Fruit fly (Drosophila melanogaster): ENCODE data around the gene alphaTub67C.

The alphaTub67C gene

DNA sequence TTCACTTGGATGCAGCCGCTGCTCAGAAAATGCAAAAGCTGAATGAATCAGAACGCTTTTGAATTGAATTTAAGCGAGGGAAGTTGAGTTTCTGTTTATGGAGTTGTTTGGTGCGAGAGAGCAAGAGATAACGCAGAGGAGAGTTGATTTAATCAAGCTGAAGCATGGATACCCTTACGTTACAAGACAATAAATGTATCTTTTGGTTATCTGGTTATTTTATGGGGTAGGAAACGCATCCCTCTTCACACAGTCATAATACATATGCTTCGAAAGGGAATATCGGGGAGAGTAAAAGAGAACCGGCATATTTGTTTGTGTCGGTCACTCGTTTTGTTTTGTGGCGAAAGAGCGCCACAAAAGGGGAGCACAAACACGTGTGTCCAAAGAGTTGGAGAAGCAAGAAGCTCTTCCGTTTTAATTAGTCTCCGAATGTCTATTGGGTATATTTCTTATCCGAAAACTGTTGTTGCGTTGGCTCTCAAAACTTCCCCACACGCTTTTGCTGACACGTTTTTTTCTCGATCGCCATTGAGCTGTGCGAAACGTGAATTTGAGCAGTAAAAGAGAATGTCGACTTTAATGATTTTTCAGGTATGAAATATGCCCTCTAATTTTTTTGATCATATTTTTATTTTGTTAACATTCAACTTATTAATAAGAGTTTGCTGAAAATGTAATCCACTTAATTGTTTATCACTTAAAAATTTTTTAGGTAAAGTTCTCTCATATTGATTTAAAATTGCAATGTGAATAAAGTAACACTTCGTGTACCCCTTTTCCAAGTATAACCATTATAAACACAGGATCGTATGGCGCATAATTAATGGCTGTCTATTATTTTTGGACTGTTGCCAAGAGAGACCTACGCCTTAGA lies 15.8 kb downstream of the alphaTub67C start, which contains the start of gene Prps:
Gene Prps, minus strand, starts transcription at position 51 of the 877 bp plus-strand sequence.
- TF ChIP-seq ttk (optimal IDR thresholded peaks at IDR 0.05) (no peak), h (optimal IDR thresholded peaks at IDR 0.05) (no peak), insv (optimal IDR thresholded peaks at IDR 0.05) (no peak), Myc (optimal IDR thresholded peaks at IDR 0.05) (no peak), psq (optimal IDR thresholded peaks at IDR 0.05) (no peak)

DNA sequence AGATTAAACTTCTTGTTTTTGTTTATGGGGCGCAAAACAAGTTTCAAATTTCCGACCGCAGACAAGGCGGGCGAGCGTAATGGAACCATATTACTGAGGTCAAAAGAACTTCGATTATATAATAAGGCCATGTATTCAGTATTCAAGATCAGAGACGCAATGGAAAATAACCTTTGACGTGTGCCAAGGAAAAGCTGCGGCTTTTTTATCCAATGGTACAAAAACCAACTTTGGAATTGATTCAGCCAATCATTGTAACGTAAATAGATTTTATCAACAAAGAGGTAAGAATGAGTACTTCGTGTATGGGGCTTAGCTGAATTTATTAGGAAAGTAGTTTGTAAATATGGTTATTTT lies 16.4 kb downstream of the alphaTub67C start:
- TF ChIP-seq ttk (optimal IDR thresholded peaks at IDR 0.05) (no peak), psq (optimal IDR thresholded peaks at IDR 0.05) (no peak), Myc (optimal IDR thresholded peaks at IDR 0.05) (no peak), Sin3A (optimal IDR thresholded peaks at IDR 0.05) (no peak), insv (optimal IDR thresholded peaks at IDR 0.05) (no peak), h (optimal IDR thresholded peaks at IDR 0.05) (no peak)

DNA sequence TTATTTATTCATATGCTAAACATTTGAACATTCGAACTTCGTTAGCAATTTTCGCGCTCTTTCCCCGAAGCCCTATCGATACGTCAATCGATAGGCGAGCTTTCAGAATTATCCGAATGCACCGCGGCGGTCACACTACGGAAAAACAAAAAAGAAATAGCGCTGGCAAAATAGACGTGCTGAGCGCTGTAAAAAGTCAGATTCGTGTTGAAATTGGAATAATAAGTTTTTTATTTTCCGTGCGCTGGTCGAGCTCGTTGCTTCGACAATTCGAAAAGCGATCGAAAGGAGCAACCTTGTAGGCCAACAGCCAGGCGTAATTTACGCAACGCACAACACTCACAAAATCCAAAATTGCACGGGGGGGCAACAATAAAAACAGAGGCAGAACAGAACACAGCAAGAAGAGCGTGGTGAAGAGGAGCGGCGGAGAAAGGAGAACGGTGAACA lies 17.1 kb downstream of the alphaTub67C start, which contains the start of gene Ubc4:
Gene Ubc4, plus strand, starts transcription at position 144 of the 450 bp plus-strand sequence.
- no peak for TF ChIP-seq psq (optimal IDR thresholded peaks at IDR 0.05)
- no peak for TF ChIP-seq h (optimal IDR thresholded peaks at IDR 0.05)
- TF ChIP-seq ttk (optimal IDR thresholded peaks at IDR 0.05) = no peak
- no peak for TF ChIP-seq Myc (optimal IDR thresholded peaks at IDR 0.05)
- no peak for TF ChIP-seq Sin3A (optimal IDR thresholded peaks at IDR 0.05)
- TF ChIP-seq insv (optimal IDR thresholded peaks at IDR 0.05) = no peak

DNA sequence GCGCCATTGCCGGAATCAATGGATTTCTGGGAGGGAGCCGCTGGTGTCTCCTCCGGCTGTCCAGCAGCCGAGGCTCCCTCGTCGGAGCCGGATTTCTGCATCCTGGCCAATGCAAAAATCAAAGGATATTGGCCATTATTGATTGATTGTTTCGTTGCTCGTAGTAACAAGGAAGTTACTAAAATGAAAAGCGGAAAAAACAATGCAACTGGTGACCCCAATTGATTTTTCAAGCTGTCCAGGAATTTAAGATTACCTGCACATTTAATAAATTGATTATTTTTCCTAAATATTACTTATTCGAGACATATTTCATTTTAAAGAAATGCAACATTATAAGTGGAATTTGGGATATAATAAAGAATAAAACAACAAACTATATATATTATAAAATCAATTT lies 22.4 kb downstream of the alphaTub67C start, which contains the start of gene CG6761:
Gene CG6761, minus strand, starts transcription at position 101 of the 400 bp plus-strand sequence.
- TF ChIP-seq insv (optimal IDR thresholded peaks at IDR 0.05) (no peak), Sin3A (optimal IDR thresholded peaks at IDR 0.05) (no peak), ttk (optimal IDR thresholded peaks at IDR 0.05) (no peak), h (optimal IDR thresholded peaks at IDR 0.05) (no peak), Myc (optimal IDR thresholded peaks at IDR 0.05) (no peak), psq (optimal IDR thresholded peaks at IDR 0.05) (no peak)

DNA sequence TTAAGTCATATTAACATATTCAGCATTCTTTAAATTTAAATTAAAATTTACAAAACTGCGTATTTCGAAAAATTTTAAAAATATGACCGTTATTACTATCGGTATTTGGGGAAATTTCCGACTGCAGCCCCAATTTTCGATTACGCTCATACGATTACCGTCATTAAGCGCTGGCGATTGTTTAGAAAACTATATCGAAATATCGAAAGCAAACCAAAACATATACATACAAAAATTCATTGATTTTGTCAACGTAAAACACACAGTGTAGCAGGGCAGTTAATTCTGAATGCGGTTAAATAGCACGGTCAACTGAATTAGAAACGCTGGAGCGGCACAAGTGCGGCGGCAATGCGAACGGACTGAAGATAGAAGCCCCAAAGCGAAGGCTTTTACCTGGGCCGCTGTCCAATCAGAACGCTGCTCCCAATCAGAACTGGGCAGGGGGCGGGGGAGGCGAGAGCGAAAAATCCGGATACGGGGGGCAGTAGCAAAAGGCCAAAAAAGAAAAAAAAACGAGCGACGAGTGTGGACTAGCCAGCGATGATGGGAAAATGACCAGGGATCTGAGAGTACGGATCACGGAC lies 23.2 kb downstream of the alphaTub67C start, which contains the start of gene CG16711:
Gene CG16711, plus strand, starts transcription at position 170 of the 587 bp plus-strand sequence.
- TF ChIP-seq Myc (optimal IDR thresholded peaks at IDR 0.05) (no peak), h (optimal IDR thresholded peaks at IDR 0.05) (no peak), psq (optimal IDR thresholded peaks at IDR 0.05) (no peak), Sin3A (optimal IDR thresholded peaks at IDR 0.05) (no peak), insv (optimal IDR thresholded peaks at IDR 0.05) (no peak), ttk (optimal IDR thresholded peaks at IDR 0.05) (no peak)

DNA sequence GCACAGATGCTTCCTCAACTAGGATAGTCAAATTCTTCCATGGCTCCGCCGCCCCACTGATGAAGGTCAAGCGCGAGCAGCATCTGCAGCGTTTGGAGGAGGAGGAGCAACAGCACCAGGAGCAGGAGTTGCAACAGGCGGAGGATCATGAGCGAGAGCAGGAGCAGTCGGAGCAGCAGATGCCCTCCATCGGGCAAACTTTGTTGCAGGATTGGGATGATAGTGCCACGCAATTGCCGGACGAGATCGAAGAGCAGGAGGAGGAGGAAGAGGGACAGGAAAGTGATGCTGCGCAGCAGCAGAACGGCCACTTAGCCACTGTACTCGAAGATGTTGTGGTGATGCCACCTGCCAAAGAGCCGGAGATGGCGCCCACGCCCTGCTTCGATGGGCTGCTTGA lies 24.5 kb downstream of the alphaTub67C start:
- no peak for TF ChIP-seq Sin3A (optimal IDR thresholded peaks at IDR 0.05)
- TF ChIP-seq h (optimal IDR thresholded peaks at IDR 0.05) = no peak
- no peak for TF ChIP-seq Myc (optimal IDR thresholded peaks at IDR 0.05)
- no peak for TF ChIP-seq insv (optimal IDR thresholded peaks at IDR 0.05)

DNA sequence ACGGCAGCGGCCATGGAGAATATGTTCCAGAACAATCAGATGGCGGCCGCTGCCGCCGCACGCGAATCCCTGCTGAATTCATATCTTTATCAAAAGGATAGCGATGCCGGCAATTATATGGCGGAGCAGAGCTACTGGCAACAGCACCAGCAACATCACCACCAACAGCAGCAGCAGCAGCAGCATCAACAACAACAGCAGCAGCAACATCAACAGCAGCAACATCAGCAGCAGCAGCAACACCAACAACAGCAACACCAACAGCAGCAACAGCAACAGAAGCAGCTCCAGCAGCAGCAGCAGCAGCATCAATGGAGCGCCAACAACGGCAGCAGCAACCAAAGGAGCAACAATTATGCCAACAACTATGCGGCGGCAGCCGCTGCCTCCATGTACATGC lies 27.7 kb downstream of the alphaTub67C start:
- no peak for TF ChIP-seq Sin3A (optimal IDR thresholded peaks at IDR 0.05)
- TF ChIP-seq psq (optimal IDR thresholded peaks at IDR 0.05) = no peak
- TF ChIP-seq h (optimal IDR thresholded peaks at IDR 0.05) = no peak

DNA sequence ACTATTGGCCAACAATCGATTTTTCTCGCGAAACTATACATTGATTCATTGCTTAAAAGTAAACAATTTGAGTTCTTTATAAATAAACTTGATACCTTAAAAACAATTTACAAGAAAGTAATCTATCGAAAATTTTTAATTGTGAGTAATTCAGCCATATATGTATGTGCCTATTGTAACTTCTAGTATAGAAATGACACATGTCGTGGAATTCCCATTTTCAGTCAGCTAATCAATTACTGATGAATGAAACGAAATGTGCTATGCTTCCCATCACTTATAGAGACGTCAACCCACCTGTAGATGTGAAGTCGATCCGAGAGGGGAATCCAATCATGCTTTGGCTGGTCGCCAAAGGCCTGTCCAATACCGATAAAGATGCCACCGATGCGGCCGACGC lies 30.1 kb downstream of the alphaTub67C start:
- TF ChIP-seq Myc (optimal IDR thresholded peaks at IDR 0.05) (no peak), insv (optimal IDR thresholded peaks at IDR 0.05) (no peak), h (optimal IDR thresholded peaks at IDR 0.05) (no peak), ttk (optimal IDR thresholded peaks at IDR 0.05) (no peak), psq (optimal IDR thresholded peaks at IDR 0.05) (no peak), Sin3A (optimal IDR thresholded peaks at IDR 0.05) (no peak)

DNA sequence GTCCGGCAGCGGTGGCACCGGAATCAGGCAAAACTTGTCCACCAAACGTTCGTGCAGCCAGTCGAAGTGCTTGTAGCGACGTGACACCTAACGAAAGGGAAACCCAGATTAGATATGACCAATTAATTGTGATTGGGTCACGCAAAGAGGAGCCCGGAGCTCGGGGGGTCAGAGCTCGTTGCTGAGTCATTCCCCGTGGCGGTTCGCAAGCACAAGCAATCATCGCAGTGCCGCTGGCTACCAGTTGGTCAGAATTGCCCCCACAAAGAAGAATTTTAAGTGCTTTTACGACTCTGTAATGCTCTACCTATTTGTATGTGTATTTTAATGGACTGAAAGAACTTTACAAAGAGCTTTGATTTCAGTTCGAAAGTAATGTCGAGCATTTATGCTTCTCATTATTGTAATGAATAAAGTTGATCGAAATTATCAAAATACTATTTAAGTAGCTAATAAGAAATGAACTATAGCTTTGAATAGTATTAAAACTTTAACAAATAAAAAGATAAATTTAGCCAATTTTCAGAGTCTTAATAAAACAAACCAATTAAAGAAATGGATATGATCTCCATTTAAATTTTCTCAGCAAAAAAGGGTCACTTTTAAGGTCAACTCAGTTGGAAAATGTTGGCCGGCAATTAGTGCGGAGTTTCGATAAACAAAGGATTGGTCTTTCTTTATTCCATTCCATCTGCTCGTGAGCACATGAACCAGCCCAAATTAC lies 31.2 kb downstream of the alphaTub67C start:
- no peak for TF ChIP-seq insv (optimal IDR thresholded peaks at IDR 0.05)
- TF ChIP-seq psq (optimal IDR thresholded peaks at IDR 0.05) = no peak
- TF ChIP-seq h (optimal IDR thresholded peaks at IDR 0.05) = no peak
- TF ChIP-seq Myc (optimal IDR thresholded peaks at IDR 0.05) = no peak
- no peak for TF ChIP-seq ttk (optimal IDR thresholded peaks at IDR 0.05)

DNA sequence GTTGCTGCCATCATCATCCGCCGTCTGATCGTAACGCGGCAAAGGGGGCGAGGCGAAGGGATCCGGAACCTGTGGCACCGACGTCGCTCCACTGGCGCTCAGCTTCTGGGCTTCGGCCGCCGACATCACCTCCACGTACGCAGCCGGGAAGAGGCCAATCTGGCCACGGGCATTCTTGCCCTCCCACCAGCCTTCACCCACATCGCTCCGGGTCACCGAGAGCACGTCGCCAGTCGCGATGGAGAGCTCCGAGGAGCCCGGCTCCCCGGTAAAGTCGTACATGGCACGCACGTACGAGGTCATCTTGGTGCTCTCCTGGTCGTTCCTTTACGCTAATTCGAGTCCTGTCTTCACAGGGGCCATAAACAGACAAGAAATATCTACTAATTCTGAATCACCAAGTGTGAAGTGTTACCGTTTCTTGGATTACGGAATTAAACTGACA lies 32.3 kb downstream of the alphaTub67C start, which contains the start of gene SH3PX1:
Gene SH3PX1, minus strand, starts transcription at position 445 of the 445 bp plus-strand sequence.
- TF ChIP-seq h (optimal IDR thresholded peaks at IDR 0.05) (no peak), psq (optimal IDR thresholded peaks at IDR 0.05) (no peak), ttk (optimal IDR thresholded peaks at IDR 0.05) (no peak), Myc (optimal IDR thresholded peaks at IDR 0.05) (no peak), insv (optimal IDR thresholded peaks at IDR 0.05) (no peak), Sin3A (optimal IDR thresholded peaks at IDR 0.05) (no peak)

DNA sequence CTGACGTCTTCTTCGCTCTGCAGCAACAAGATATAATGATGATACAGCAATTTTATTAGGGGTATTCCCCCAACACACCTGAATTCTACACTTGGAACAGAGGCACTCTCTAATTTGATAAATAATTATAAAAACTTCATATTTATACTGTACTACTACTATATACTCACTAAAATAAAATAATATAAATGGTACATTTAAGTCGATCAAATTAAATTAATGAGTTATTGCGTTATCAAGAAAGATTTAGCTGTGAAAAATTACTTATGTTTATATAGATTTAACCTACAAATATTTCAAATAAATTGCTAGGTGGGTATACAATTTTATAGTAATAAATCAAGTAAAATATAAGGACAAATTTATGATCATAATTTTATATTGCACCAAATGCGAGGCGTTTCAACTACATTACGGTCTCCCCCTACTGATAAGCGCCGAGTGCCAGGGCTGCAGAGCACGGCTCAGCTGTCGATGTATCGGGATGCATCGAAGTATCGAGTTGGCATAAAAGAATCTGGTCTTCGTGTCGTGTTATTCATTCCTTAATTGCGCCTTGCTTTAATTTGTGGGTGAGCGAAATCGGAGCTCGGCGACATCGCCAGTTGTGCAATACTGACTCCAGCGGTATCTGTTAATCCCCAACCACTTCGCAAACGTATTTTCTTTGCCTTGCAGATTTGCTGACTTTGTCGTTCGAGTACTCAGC lies 32.9 kb downstream of the alphaTub67C start, which contains the start of gene vsg:
Gene vsg, plus strand, starts transcription at position 497 of the 709 bp plus-strand sequence.
- TF ChIP-seq Myc (optimal IDR thresholded peaks at IDR 0.05) (no peak), h (optimal IDR thresholded peaks at IDR 0.05) (no peak), insv (optimal IDR thresholded peaks at IDR 0.05) (no peak), psq (optimal IDR thresholded peaks at IDR 0.05) (no peak), ttk (optimal IDR thresholded peaks at IDR 0.05) (no peak), Sin3A (optimal IDR thresholded peaks at IDR 0.05) (no peak)

Measured in Kc167 (cell line).